Fruit fly (Drosophila melanogaster): ENCODE results near the gene Ranbp21.
A peak's percentile ranks its signal among the peaks of the same experiment; 100 is the strongest.

Gene Ranbp21

DNA sequence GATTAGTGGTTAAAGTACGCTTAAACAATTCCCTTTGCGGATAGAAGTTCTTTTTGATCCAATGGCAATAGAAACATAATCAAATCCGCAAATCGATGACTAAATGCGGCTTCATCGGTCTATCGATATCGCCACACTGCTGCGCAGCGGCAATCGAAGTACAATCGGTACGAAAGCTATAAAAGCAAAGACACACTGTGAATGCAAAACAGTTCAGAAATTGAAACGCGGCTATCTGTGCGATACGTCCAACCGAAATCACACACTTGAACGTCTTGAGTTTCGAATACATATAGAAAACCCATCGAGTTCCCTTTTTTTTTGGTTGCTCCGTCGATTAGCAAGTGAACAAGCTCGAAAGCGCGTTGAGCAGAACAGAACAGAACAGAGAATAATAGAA, 47.1 kb downstream of the Ranbp21 start, which contains the start of gene CG14207:
CG14207 (plus strand) TSS at position 203 of the 400 bp plus-strand sequence.
- TF ChIP-seq lilli (GFP tag; optimal IDR thresholded peaks at IDR 0.05), result no peak
- peak; percentile 9; the same call in 1 of the 2 replicates for TF ChIP-seq CG32532 (GFP tag; IDR thresholded peaks at IDR 0.05)
- no peak for TF ChIP-seq Asciz (GFP tag; optimal IDR thresholded peaks at IDR 0.05)
- no peak for TF ChIP-seq Camta (GFP tag; optimal IDR thresholded peaks at IDR 0.05)
- no peak for TF ChIP-seq Max (GFP tag; optimal IDR thresholded peaks at IDR 0.05)
- TF ChIP-seq ewg (GFP tag; optimal IDR thresholded peaks at IDR 0.05), result peak; percentile 40
- TF ChIP-seq NC2β (GFP tag; optimal IDR thresholded peaks at IDR 0.05), result peak; percentile 42
- TF ChIP-seq CG7987 (GFP tag; optimal IDR thresholded peaks at IDR 0.05), result peak; percentile 26
- TF ChIP-seq CG17359 (tag; optimal IDR thresholded peaks at IDR 0.05), result peak; percentile 3
- TF ChIP-seq her (GFP tag; optimal IDR thresholded peaks at IDR 0.05), result peak; percentile 49
- TF ChIP-seq cas (GFP tag; IDR thresholded peaks at IDR 0.05), result no peak
- no peak for TF ChIP-seq CG11085 (GFP tag; IDR thresholded peaks at IDR 0.05)
- TF ChIP-seq lbe (GFP tag; optimal IDR thresholded peaks at IDR 0.05), result peak; percentile 42
- no peak for TF ChIP-seq CG6683 (GFP tag; optimal IDR thresholded peaks at IDR 0.05)
- no peak for TF ChIP-seq h (optimal IDR thresholded peaks at IDR 0.05)
- TF ChIP-seq Myb (GFP tag; optimal IDR thresholded peaks at IDR 0.05), result peak; percentile 28
- no peak for TF ChIP-seq CG6689 (GFP tag; IDR thresholded peaks at IDR 0.05)
- TF ChIP-seq gt (GFP tag; IDR thresholded peaks at IDR 0.05), result no peak
- TF ChIP-seq Rx (GFP tag; IDR thresholded peaks at IDR 0.05), result no peak
- no peak for TF ChIP-seq gcm2 (GFP tag; optimal IDR thresholded peaks at IDR 0.05)
- TF ChIP-seq Nf-YC (tag; optimal IDR thresholded peaks at IDR 0.05), result peak; percentile 10
- TF ChIP-seq dm (GFP tag; optimal IDR thresholded peaks at IDR 0.05), result peak; percentile 15
- TF ChIP-seq bcd (GFP tag; optimal IDR thresholded peaks at IDR 0.05), result no peak
- TF ChIP-seq kah (GFP tag; optimal IDR thresholded peaks at IDR 0.05), result no peak
- TF ChIP-seq Fer2 (tag; optimal IDR thresholded peaks at IDR 0.05), result no peak
- no peak for TF ChIP-seq CG10209 (GFP tag; optimal IDR thresholded peaks at IDR 0.05)
- peak; percentile 11 for TF ChIP-seq CG14710 (tag; optimal IDR thresholded peaks at IDR 0.05)
- no peak for TF ChIP-seq E2f1 (GFP tag; IDR thresholded peaks at IDR 0.05)
- TF ChIP-seq Hmr (GFP tag; optimal IDR thresholded peaks at IDR 0.05), result peak; percentile 32
- TF ChIP-seq dati (GFP tag; IDR thresholded peaks at IDR 0.05), result no peak
- peak; percentile 22 for TF ChIP-seq MESR4 (GFP tag; optimal IDR thresholded peaks at IDR 0.05)
- peak; percentile 54; the same call in 1 of the 2 replicates for TF ChIP-seq rib (GFP tag; IDR thresholded peaks at IDR 0.05)
- TF ChIP-seq bbx (GFP tag; IDR thresholded peaks at IDR 0.05; ENCODE audit: partially characterized antibody), result peak; percentile 80
- no peak for TF ChIP-seq luna (GFP tag; optimal IDR thresholded peaks at IDR 0.05)
- no peak for TF ChIP-seq tll (GFP tag; optimal IDR thresholded peaks at IDR 0.05)
- TF ChIP-seq chif (GFP tag; optimal IDR thresholded peaks at IDR 0.05), result no peak
- TF ChIP-seq D (optimal IDR thresholded peaks at IDR 0.05), result no peak
- no peak for TF ChIP-seq D (GFP tag; optimal IDR thresholded peaks at IDR 0.05)
- peak; percentile 44 for TF ChIP-seq CG15514 (GFP tag; optimal IDR thresholded peaks at IDR 0.05)
- TF ChIP-seq hkb (optimal IDR thresholded peaks at IDR 0.05), result no peak
- TF ChIP-seq hkb (GFP tag; IDR thresholded peaks at IDR 0.05), result no peak
- TF ChIP-seq bsh (GFP tag; optimal IDR thresholded peaks at IDR 0.05), result peak in 1 of 2 experiments; percentile 9
- no peak for TF ChIP-seq az2 (GFP tag; optimal IDR thresholded peaks at IDR 0.05)
- 0 out of 3 replicates have a peak, but pooled peaks have one; percentile 29 for TF ChIP-seq CG34422 (GFP tag; IDR thresholded peaks at IDR 0.05)
- no peak for TF ChIP-seq CG3995 (GFP tag; optimal IDR thresholded peaks at IDR 0.05)
- TF ChIP-seq Rfx (GFP tag; IDR thresholded peaks at IDR 0.05), result peak; percentile 35; the same call in 1 of the 2 replicates
- peak; percentile 57; the same call in 1 of the 2 replicates for TF ChIP-seq hbn (GFP tag; IDR thresholded peaks at IDR 0.05; ENCODE audit: partially characterized antibody)
- peak; percentile 87 for TF ChIP-seq CG7963 (GFP tag; IDR thresholded peaks at IDR 0.05; ENCODE audit: partially characterized antibody)
- peak; percentile 88 for TF ChIP-seq tna (GFP tag; IDR thresholded peaks at IDR 0.05; ENCODE audit: partially characterized antibody)
- peak; percentile 4 for TF ChIP-seq sd (tag; optimal IDR thresholded peaks at IDR 0.05)
- peak; percentile 87 for TF ChIP-seq Dref (GFP tag; IDR thresholded peaks at IDR 0.05)

Data from whole organism, embryonic.